Fruit fly (Drosophila melanogaster) whole organism, embryonic: ENCODE data around the gene CG1143.

Source experiments
- CG10366 ChIP-seq: fragments of 200-800 bp; sonication (Bioruptor generic); IDR thresholded peaks from 2 replicates; pipeline ENCODE4 v1.3.6; 2022; ENCODE audit warnings: missing biosample characterization, missing genetic modification characterization
- CG10431 ChIP-seq: fragments of 200-800 bp; sonication (Bioruptor generic); optimal IDR thresholded peaks from 3 replicates; lab custom pipeline; 2018; ENCODE audit warnings: missing biosample characterization, mild to moderate bottlenecking, missing genetic modification characterization
- CG10654 ChIP-seq: fragments of 200-800 bp; sonication (Bioruptor generic); optimal IDR thresholded peaks from 2 replicates; lab custom pipeline; 2016; ENCODE audit warnings: missing biosample characterization, missing genetic modification characterization
- CG12071 ChIP-seq: fragments of 200-800 bp; sonication (Bioruptor generic); optimal IDR thresholded peaks from 3 replicates; lab custom pipeline; 2018; ENCODE audit warnings: missing biosample characterization, mild to moderate bottlenecking, missing genetic modification characterization
- CG12391 ChIP-seq: fragments of 200-800 bp; sonication (Bioruptor generic); optimal IDR thresholded peaks from 3 replicates; lab custom pipeline; 2018; ENCODE audit warnings: missing biosample characterization, mild to moderate bottlenecking, missing genetic modification characterization, moderate library complexity
- CG13123 ChIP-seq: fragments of 200-800 bp; sonication (Bioruptor generic); optimal IDR thresholded peaks from 2 replicates; lab custom pipeline; 2016; ENCODE audit warnings: missing biosample characterization, missing genetic modification characterization
- CG14441 ChIP-seq: fragments of 200-800 bp; sonication (Bioruptor generic); IDR thresholded peaks from 2 replicates; pipeline ENCODE4 v1.3.6; 2022; ENCODE audit warnings: missing biosample characterization, missing genetic modification characterization
- CG15696 ChIP-seq: fragments of 200-800 bp; sonication (Bioruptor generic); optimal IDR thresholded peaks from 2 replicates; lab custom pipeline; 2019; ENCODE audit warnings: missing biosample characterization, mild to moderate bottlenecking, missing genetic modification characterization, moderate library complexity
- CG1602 ChIP-seq: fragments of 200-800 bp; sonication (Bioruptor generic); optimal IDR thresholded peaks from 3 replicates; lab custom pipeline; 2016; ENCODE audit warnings: missing biosample characterization, missing genetic modification characterization
- CG1647 ChIP-seq: fragments of 200-800 bp; sonication (Bioruptor generic); optimal IDR thresholded peaks from 3 replicates; lab custom pipeline; 2016; ENCODE audit warnings: missing biosample characterization, missing genetic modification characterization
- CG17186 ChIP-seq: fragments of 200-800 bp; sonication (Bioruptor generic); optimal IDR thresholded peaks from 3 replicates; lab custom pipeline; 2017; ENCODE audit warnings: missing biosample characterization, missing genetic modification reagents, missing genetic modification characterization
- CG18262 ChIP-seq: fragments of 200-800 bp; optimal IDR thresholded peaks from 3 replicates; lab custom pipeline; 2019; ENCODE audit warnings: missing biosample characterization, mild to moderate bottlenecking, missing genetic modification characterization, moderate library complexity
- CG1832 ChIP-seq: fragments of 200-800 bp; sonication (Bioruptor generic); optimal IDR thresholded peaks from 2 replicates; lab custom pipeline; 2017; ENCODE audit warnings: missing biosample characterization, mild to moderate bottlenecking, missing genetic modification characterization, inconsistent platforms
- CG3065 ChIP-seq: fragments of 200-800 bp; sonication (Bioruptor generic); optimal IDR thresholded peaks from 2 replicates; lab custom pipeline; 2016; ENCODE audit warnings: missing biosample characterization, missing genetic modification characterization
- CG3163 ChIP-seq: fragments of 200-800 bp; sonication (Bioruptor generic); optimal IDR thresholded peaks from 3 replicates; lab custom pipeline; 2016; ENCODE audit warnings: missing biosample characterization, missing genetic modification characterization
- CG33557 ChIP-seq: fragments of 200-800 bp; sonication (Bioruptor generic); optimal IDR thresholded peaks from 2 replicates; lab custom pipeline; 2019; ENCODE audit warnings: missing biosample characterization, mild to moderate bottlenecking, missing genetic modification characterization, moderate library complexity
- CG3726 ChIP-seq: fragments of 200-800 bp; sonication (Bioruptor generic); IDR thresholded peaks from 3 replicates; pipeline ENCODE4, ENCODE4 v1.3.6; 2022; ENCODE audit warnings: missing biosample characterization, missing genetic modification characterization
- CG5245 ChIP-seq: fragments of 200-800 bp; sonication (Bioruptor generic); optimal IDR thresholded peaks from 3 replicates; lab custom pipeline; 2016; ENCODE audit warnings: missing biosample characterization, missing genetic modification characterization
- CG6689 ChIP-seq: fragments of 200-800 bp; sonication (Bioruptor generic); IDR thresholded peaks from 2 replicates; pipeline ENCODE4 v1.3.6; 2022; ENCODE audit warnings: missing biosample characterization, missing genetic modification characterization
- CG7963 ChIP-seq: fragments of 200-800 bp; sonication (Bioruptor generic); IDR thresholded peaks from 3 replicates; pipeline ENCODE4 v1.3.6; 2022; ENCODE audit warnings: missing biosample characterization, missing genetic modification characterization; ENCODE audit not compliant: partially characterized antibody
- Dek ChIP-seq: fragments of 200-800 bp; sonication (Bioruptor generic); optimal IDR thresholded peaks from 3 replicates; lab custom pipeline; 2019; ENCODE audit warnings: missing biosample characterization, mild to moderate bottlenecking, missing genetic modification characterization, moderate library complexity
- ERR ChIP-seq: fragments of 200-800 bp; sonication (Bioruptor generic); optimal IDR thresholded peaks from 2 replicates; lab custom pipeline; 2016; ENCODE audit warnings: missing biosample characterization, missing genetic modification characterization
- Jarid2 ChIP-seq: fragments of 200-800 bp; sonication (Bioruptor generic); optimal IDR thresholded peaks from 3 replicates; lab custom pipeline; 2017; ENCODE audit warnings: mild to moderate bottlenecking, missing biosample characterization, missing genetic modification reagents, missing genetic modification characterization
- Nf-YA ChIP-seq: fragments of 200-800 bp; sonication (Bioruptor generic); IDR thresholded peaks from 2 replicates; pipeline ENCODE4 v1.3.6; 2022; ENCODE audit warnings: missing biosample characterization, missing genetic modification characterization
- Sin3A ChIP-seq: fragments of >200 bp; optimal IDR thresholded peaks from 2 replicates; lab custom pipeline; 2018
- TFAM ChIP-seq: fragments of 200-800 bp; sonication (Bioruptor generic); optimal IDR thresholded peaks from 2 replicates; lab custom pipeline; 2017; ENCODE audit warnings: missing biosample characterization, missing genetic modification characterization, inconsistent platforms
- Taf1 ChIP-seq: fragments of 200-800 bp; sonication (Bioruptor generic); IDR thresholded peaks from 2 replicates; pipeline ENCODE4 v1.3.6; 2022; ENCODE audit warnings: missing biosample characterization, missing genetic modification characterization
- Trl ChIP-seq, 3 experiments: fragments of >200 bp in 2 of 3; fragments of 200-800 bp in 1 of 3; sonication (Bioruptor generic) in 1 of 3; optimal IDR thresholded peaks; 2 replicates in 1 of 3; 3 replicates in 2 of 3; lab custom pipeline; 2016 to 2017; ENCODE audit warnings: missing biosample characterization in 1 of 3, missing genetic modification characterization in 1 of 3
- ab ChIP-seq: fragments of 200-800 bp; sonication (Bioruptor generic); optimal IDR thresholded peaks from 2 replicates; lab custom pipeline; 2016; ENCODE audit warnings: missing biosample characterization, missing genetic modification characterization
- cas ChIP-seq: fragments of 200-800 bp; sonication (Bioruptor generic); IDR thresholded peaks from 2 replicates; pipeline ENCODE4 v1.3.6; 2022; ENCODE audit warnings: missing biosample characterization, missing genetic modification characterization
- cato ChIP-seq: fragments of 200-800 bp; sonication (Bioruptor generic); optimal IDR thresholded peaks from 2 replicates; lab custom pipeline; 2016; ENCODE audit warnings: missing biosample characterization, missing genetic modification characterization, borderline replicate concordance
- chif ChIP-seq, 2 experiments: fragments of 200-800 bp; sonication (Bioruptor generic); optimal IDR thresholded peaks; 3 replicates each; lab custom pipeline; 2016; ENCODE audit warnings: missing biosample characterization in 2 of 2, missing genetic modification characterization in 2 of 2
- crol ChIP-seq: fragments of 200-800 bp; sonication (Bioruptor generic); IDR thresholded peaks from 2 replicates; pipeline ENCODE4 v1.3.6; 2022; ENCODE audit warnings: missing biosample characterization, missing genetic modification characterization
- crp ChIP-seq, 2 experiments: fragments of 200-800 bp; sonication (Bioruptor generic); optimal IDR thresholded peaks; 2 replicates in 1 of 2; 3 replicates in 1 of 2; lab custom pipeline; 2017; ENCODE audit warnings: missing biosample characterization in 2 of 2, missing genetic modification characterization in 2 of 2, mild to moderate bottlenecking in 1 of 2, moderate library complexity in 1 of 2
- dan ChIP-seq: fragments of 200-800 bp; sonication (Bioruptor generic); IDR thresholded peaks from 2 replicates; pipeline ENCODE4 v1.3.6; 2022; ENCODE audit warnings: missing biosample characterization, missing genetic modification characterization
- dysf ChIP-seq: fragments of 200-800 bp; sonication (Bioruptor generic); IDR thresholded peaks from 3 replicates; pipeline ENCODE4 v1.3.6; 2022; ENCODE audit warnings: missing biosample characterization, missing genetic modification characterization
- fd64A ChIP-seq: fragments of 200-800 bp; sonication (Bioruptor generic); optimal IDR thresholded peaks from 3 replicates; lab custom pipeline; 2018; ENCODE audit warnings: missing biosample characterization, mild to moderate bottlenecking, missing genetic modification characterization
- fd96Cb ChIP-seq: fragments of 200-800 bp; sonication (Bioruptor generic); optimal IDR thresholded peaks from 2 replicates; lab custom pipeline; 2018; ENCODE audit warnings: missing biosample characterization, mild to moderate bottlenecking, missing genetic modification characterization, moderate library complexity
- jigr1 ChIP-seq: fragments of 200-800 bp; sonication (Bioruptor generic); IDR thresholded peaks from 3 replicates; pipeline ENCODE4 v1.3.6; 2022; ENCODE audit warnings: missing biosample characterization, missing genetic modification characterization
- kni ChIP-seq: fragments of 200-800 bp; sonication (Bioruptor generic); optimal IDR thresholded peaks from 3 replicates; lab custom pipeline; 2017; ENCODE audit warnings: mild to moderate bottlenecking, missing biosample characterization, missing genetic modification reagents, missing genetic modification characterization
- lab ChIP-seq: fragments of 200-800 bp; sonication (Bioruptor generic); optimal IDR thresholded peaks from 3 replicates; lab custom pipeline; 2017; ENCODE audit warnings: missing biosample characterization, missing genetic modification characterization, mild to moderate bottlenecking, moderate library complexity, missing genetic modification reagents
- mirr ChIP-seq: fragments of 200-800 bp; sonication (Bioruptor generic); optimal IDR thresholded peaks from 3 replicates; lab custom pipeline; 2018; ENCODE audit warnings: missing biosample characterization, mild to moderate bottlenecking, missing genetic modification characterization
- nerfin-2 ChIP-seq: fragments of 200-800 bp; sonication (Bioruptor generic); IDR thresholded peaks from 2 replicates; pipeline ENCODE4 v1.3.6; 2022; ENCODE audit warnings: missing biosample characterization, missing genetic modification characterization; ENCODE audit not compliant: partially characterized antibody
- ro ChIP-seq: fragments of 200-800 bp; sonication (Bioruptor generic); IDR thresholded peaks from 2 replicates; pipeline ENCODE4 v1.3.6; 2022; ENCODE audit warnings: missing biosample characterization, missing genetic modification characterization
- sc ChIP-seq, 3 experiments: fragments of >200 bp in 2 of 3; fragments of 200-800 bp in 1 of 3; sonication (Bioruptor generic) in 1 of 3; optimal IDR thresholded peaks; 2 replicates in 2 of 3; 3 replicates in 1 of 3; lab custom pipeline; 2017; ENCODE audit warnings: mild to moderate bottlenecking in 1 of 3, missing biosample characterization in 1 of 3, missing genetic modification characterization in 1 of 3, missing genetic modification reagents in 1 of 3
- sqz ChIP-seq: fragments of 200-800 bp; sonication (Bioruptor generic); optimal IDR thresholded peaks from 3 replicates; lab custom pipeline; 2018; ENCODE audit warnings: missing biosample characterization, mild to moderate bottlenecking, missing genetic modification characterization
- tgo ChIP-seq: fragments of 200-800 bp; sonication (Bioruptor generic); IDR thresholded peaks from 3 replicates; pipeline ENCODE4 v1.3.6; 2022; ENCODE audit warnings: missing biosample characterization, missing genetic modification characterization
- trh ChIP-seq: fragments of 200-800 bp; sonication (Bioruptor generic); optimal IDR thresholded peaks from 2 replicates; lab custom pipeline; 2016; ENCODE audit warnings: missing biosample characterization, missing genetic modification characterization
- tx ChIP-seq: fragments of 200-800 bp; sonication (Bioruptor generic); optimal IDR thresholded peaks from 2 replicates; lab custom pipeline; 2016; ENCODE audit warnings: missing biosample characterization, missing genetic modification characterization
- vvl ChIP-seq: fragments of 200-800 bp; sonication (Bioruptor generic); IDR thresholded peaks from 2 replicates; pipeline ENCODE4 v1.3.6; 2022; ENCODE audit warnings: missing biosample characterization, missing genetic modification characterization

The CG1143 gene

dm6 chr3L:2599214-2599730 is 45.9 kb upstream of the CG1143 start, which contains the start of the genes CG16985 and CG12182 (continued):
- TF ChIP-seq sc (optimal IDR thresholded peaks at IDR 0.05; lab: Kevin White, UChicago) (no peak), sc (GFP tag; optimal IDR thresholded peaks at IDR 0.05; lab: Kevin White, UChicago) (no peak), Nf-YA (GFP tag; lab: Robert Waterston, UW) (no peak), ro (GFP tag; lab: Robert Waterston, UW) (no peak), CG1832 (GFP tag; lab: Kevin White, UChicago) (no peak), vvl (GFP tag; lab: Robert Waterston, UW) (peak; percentile 46), lab (GFP tag; lab: Kevin White, UChicago) (no peak), CG18262 (no peak), Trl (optimal IDR thresholded peaks at IDR 0.05; lab: Kevin White, UChicago) (peak in 1 of 2 experiments; percentile 18), Trl (GFP tag; optimal IDR thresholded peaks at IDR 0.05; lab: Kevin White, UChicago) (no peak), crol (GFP tag; lab: Robert Waterston, UW) (no peak), CG5245 (GFP tag; lab: Kevin White, UChicago) (no peak), CG1647 (GFP tag; lab: Kevin White, UChicago) (no peak), CG12391 (peak; percentile 5), ERR (GFP tag; lab: Kevin White, UChicago) (no peak), chif (GFP tag; optimal IDR thresholded peaks at IDR 0.05; lab: Kevin White, UChicago) (no peak), CG6689 (GFP tag; lab: Robert Waterston, UW) (peak; percentile 13; the same call in 1 of the 2 replicates), CG17186 (GFP tag; lab: Kevin White, UChicago) (peak; percentile 29), tgo (GFP tag; lab: Robert Waterston, UW) (no peak), Jarid2 (GFP tag; lab: Kevin White, UChicago) (peak; percentile 8), CG14441 (GFP tag; lab: Robert Waterston, UW) (no peak), CG10431 (GFP tag; lab: Kevin White, UChicago) (no peak), nerfin-2 (peak; percentile 29; the same call in 1 of the 2 replicates), dan (no peak), CG3726 (GFP tag; lab: Robert Waterston, UW) (no peak), CG3065 (GFP tag; lab: Kevin White, UChicago) (no peak), ab (GFP tag; lab: Kevin White, UChicago) (no peak), CG3163 (GFP tag; lab: Kevin White, UChicago) (no peak), CG1602 (GFP tag; lab: Kevin White, UChicago) (no peak), tx (GFP tag; lab: Kevin White, UChicago) (no peak), CG13123 (GFP tag; lab: Kevin White, UChicago) (no peak), CG12071 (GFP tag; lab: Kevin White, UChicago) (no peak), fd96Cb (tag; lab: Kevin White, UChicago) (no peak), CG10366 (GFP tag; lab: Robert Waterston, UW) (no peak), dysf (GFP tag; lab: Robert Waterston, UW) (no peak), Sin3A (lab: Kevin White, UChicago) (peak; percentile 21), jigr1 (GFP tag; lab: Robert Waterston, UW) (no peak), mirr (no peak), crp (GFP tag; optimal IDR thresholded peaks at IDR 0.05; lab: Kevin White, UChicago) (peak; percentile 1 to 86), Dek (tag; lab: Kevin White, UChicago) (no peak), CG7963 (GFP tag; lab: Robert Waterston, UW) (0 out of 3 replicates have a peak, but pooled peaks have one; percentile 14), kni (GFP tag; lab: Kevin White, UChicago) (no peak), fd64A (GFP tag; lab: Kevin White, UChicago) (no peak), sqz (GFP tag; lab: Kevin White, UChicago) (no peak), CG15696 (tag; lab: Kevin White, UChicago) (no peak), cas (GFP tag; lab: Robert Waterston, UW) (no peak), trh (GFP tag; lab: Kevin White, UChicago) (no peak), CG10654 (GFP tag; lab: Kevin White, UChicago) (no peak), Taf1 (GFP tag; lab: Robert Waterston, UW) (no peak), cato (GFP tag; lab: Kevin White, UChicago) (no peak), CG33557 (GFP tag; lab: Kevin White, UChicago) (no peak), TFAM (no peak)
